Fruit fly (Drosophila melanogaster): ENCODE data around the gene CG43391.

The CG43391 gene

dm6 chr3L:11554338-11554737 is 26.5 kb downstream of the CG43391 start (continued):
- TF ChIP-seq NC2β (GFP tag; optimal IDR thresholded peaks at IDR 0.05) (peak; percentile 88), Trl (optimal IDR thresholded peaks at IDR 0.05) (no peak), Trl (GFP tag; optimal IDR thresholded peaks at IDR 0.05) (peak; percentile 73), bab2 (GFP tag; optimal IDR thresholded peaks at IDR 0.05) (peak; percentile 69), CG13296 (GFP tag; optimal IDR thresholded peaks at IDR 0.05) (no peak), sens (GFP tag) (peak; percentile 99), CG32772 (GFP tag; IDR thresholded peaks at IDR 0.05) (peak; percentile 73), gce (GFP tag; IDR thresholded peaks at IDR 0.05) (peak; percentile 39; the same call in 1 of the 3 replicates), CoRest (tag; optimal IDR thresholded peaks at IDR 0.05) (peak; percentile 85), CG17328 (GFP tag; IDR thresholded peaks at IDR 0.05) (peak; percentile 83), nerfin-1 (tag; optimal IDR thresholded peaks at IDR 0.05) (peak; percentile 79), CG10147 (GFP tag; optimal IDR thresholded peaks at IDR 0.05) (peak; percentile 60), CG10431 (GFP tag; optimal IDR thresholded peaks at IDR 0.05) (peak; percentile 41), CG7372 (GFP tag; IDR thresholded peaks at IDR 0.05) (peak; percentile 49; the same call in 1 of the 2 replicates), CG2116 (GFP tag; optimal IDR thresholded peaks at IDR 0.05) (peak; percentile 55), CG4707 (GFP tag; optimal IDR thresholded peaks at IDR 0.05) (peak; percentile 67), knrl (GFP tag; IDR thresholded peaks at IDR 0.05; ENCODE audit: partially characterized antibody) (no peak), CG6654 (GFP tag; optimal IDR thresholded peaks at IDR 0.05) (peak; percentile 48), CG4328 (GFP tag; optimal IDR thresholded peaks at IDR 0.05) (no peak), CG13775 (GFP tag; optimal IDR thresholded peaks at IDR 0.05) (peak; percentile 82), CG14441 (GFP tag; IDR thresholded peaks at IDR 0.05) (peak; percentile 68), CG4404 (GFP tag; IDR thresholded peaks at IDR 0.05) (peak; percentile 90), Ptx1 (GFP tag; IDR thresholded peaks at IDR 0.05) (peak; percentile 74), CG12659 (GFP tag; optimal IDR thresholded peaks at IDR 0.05) (peak; percentile 72), CG7271 (tag; optimal IDR thresholded peaks at IDR 0.05) (peak; percentile 73), HLH3B (GFP tag; IDR thresholded peaks at IDR 0.05) (peak; percentile 69), Dfd (GFP tag; optimal IDR thresholded peaks at IDR 0.05) (no peak), D (optimal IDR thresholded peaks at IDR 0.05) (no peak), D (GFP tag; optimal IDR thresholded peaks at IDR 0.05) (peak; percentile 89), CG14014 (GFP tag; IDR thresholded peaks at IDR 0.05) (peak; percentile 62), CG1792 (GFP tag; optimal IDR thresholded peaks at IDR 0.05) (no peak), CG1602 (GFP tag; optimal IDR thresholded peaks at IDR 0.05) (peak; percentile 82), CG11560 (tag; IDR thresholded peaks at IDR 0.05) (no peak), CG2199 (GFP tag; IDR thresholded peaks at IDR 0.05) (no peak), CG3065 (GFP tag; optimal IDR thresholded peaks at IDR 0.05) (peak; percentile 73), zen (tag; optimal IDR thresholded peaks at IDR 0.05) (peak; percentile 95), bcd (GFP tag; optimal IDR thresholded peaks at IDR 0.05) (peak; percentile 72), tin (GFP tag; optimal IDR thresholded peaks at IDR 0.05) (peak; percentile 85), sr (GFP tag; IDR thresholded peaks at IDR 0.05) (no peak), CG9609 (GFP tag; optimal IDR thresholded peaks at IDR 0.05) (peak; percentile 67), fu2 (GFP tag; optimal IDR thresholded peaks at IDR 0.05) (peak; percentile 11), Atf3 (GFP tag; optimal IDR thresholded peaks at IDR 0.05) (peak; percentile 76), CG1603 (tag; optimal IDR thresholded peaks at IDR 0.05) (peak; percentile 92), CrebB (tag; optimal IDR thresholded peaks at IDR 0.05) (peak; percentile 40), CG8359 (GFP tag; optimal IDR thresholded peaks at IDR 0.05; ENCODE audit: borderline replicate concordance) (peak; percentile 78), bsh (GFP tag; optimal IDR thresholded peaks at IDR 0.05) (peak in 1 of 2 experiments; percentile 94), pzg (GFP tag; optimal IDR thresholded peaks at IDR 0.05) (no peak), Bgb (GFP tag; IDR thresholded peaks at IDR 0.05; ENCODE audit: partially characterized antibody) (no peak), CG34224 (GFP tag; IDR thresholded peaks at IDR 0.05; ENCODE audit: partially characterized antibody) (no peak), trh (GFP tag; optimal IDR thresholded peaks at IDR 0.05) (peak; percentile 15), CTCF (GFP tag; optimal IDR thresholded peaks at IDR 0.05) (no peak), Lhr (GFP tag; optimal IDR thresholded peaks at IDR 0.05) (peak; percentile 75)
